Worm (Caenorhabditis elegans) whole organism, midembryonic: Measurements from ENCODE around the gene C06E4.2.
A peak's percentile ranks its signal among the peaks of the same experiment; 100 is the strongest.

Experiments used
- T22C8.4 ChIP-seq: fragments of 200-800 bp; sonication (Bioruptor generic); IDR thresholded peaks from 2 replicates; pipeline ENCODE4 v1.3.6; 2022; ENCODE audit warnings: missing genetic modification characterization, missing compliant biosample characterization
- cog-1 ChIP-seq: sonication (generic microtip); optimal IDR thresholded peaks from 2 replicates; lab custom pipeline; 2016; ENCODE audit warnings: missing genetic modification characterization, missing compliant biosample characterization
- flt-1 ChIP-seq: fragments of 200-800 bp; sonication (Bioruptor generic); IDR thresholded peaks from 2 replicates; pipeline ENCODE4 v1.3.6; 2022; ENCODE audit warnings: missing genetic modification characterization, missing compliant biosample characterization
- klf-2 ChIP-seq: fragments of 200-800 bp; sonication (Bioruptor generic); conservative IDR thresholded peaks from 2 replicates; pipeline ENCODE4 v1.3.6; 2022; ENCODE audit warnings: missing genetic modification reagents, missing genetic modification characterization, missing compliant biosample characterization
- med-1 ChIP-seq: sonication (generic microtip); optimal IDR thresholded peaks from 2 replicates; lab custom pipeline; 2017; ENCODE audit warnings: missing genetic modification characterization, mild to moderate bottlenecking, missing compliant biosample characterization, antibody characterized with exemption, missing genetic modification reagents; ENCODE audit not compliant: insufficient read depth
- ref-1 ChIP-seq: fragments of 200-800 bp; sonication (Bioruptor generic); conservative IDR thresholded peaks from 2 replicates; pipeline ENCODE4 v1.3.6; 2022; ENCODE audit warnings: missing genetic modification reagents, missing genetic modification characterization, missing compliant biosample characterization
- tab-1 ChIP-seq: fragments of 200-800 bp; sonication (Bioruptor generic); IDR thresholded peaks from 2 replicates; pipeline ENCODE4 v1.3.6; 2022; ENCODE audit warnings: missing genetic modification characterization, missing compliant biosample characterization
- ztf-23 ChIP-seq: fragments of 200-800 bp; sonication (Bioruptor generic); IDR thresholded peaks from 2 replicates; pipeline ENCODE4 v1.3.6; 2022; ENCODE audit warnings: missing genetic modification reagents, missing genetic modification characterization, missing compliant biosample characterization
- ztf-29 ChIP-seq: fragments of 200-800 bp; sonication (Bioruptor generic); IDR thresholded peaks from 2 replicates; pipeline ENCODE4 v1.3.6; 2022; ENCODE audit warnings: missing genetic modification reagents, missing genetic modification characterization, missing compliant biosample characterization

The C06E4.2 gene

DNA sequence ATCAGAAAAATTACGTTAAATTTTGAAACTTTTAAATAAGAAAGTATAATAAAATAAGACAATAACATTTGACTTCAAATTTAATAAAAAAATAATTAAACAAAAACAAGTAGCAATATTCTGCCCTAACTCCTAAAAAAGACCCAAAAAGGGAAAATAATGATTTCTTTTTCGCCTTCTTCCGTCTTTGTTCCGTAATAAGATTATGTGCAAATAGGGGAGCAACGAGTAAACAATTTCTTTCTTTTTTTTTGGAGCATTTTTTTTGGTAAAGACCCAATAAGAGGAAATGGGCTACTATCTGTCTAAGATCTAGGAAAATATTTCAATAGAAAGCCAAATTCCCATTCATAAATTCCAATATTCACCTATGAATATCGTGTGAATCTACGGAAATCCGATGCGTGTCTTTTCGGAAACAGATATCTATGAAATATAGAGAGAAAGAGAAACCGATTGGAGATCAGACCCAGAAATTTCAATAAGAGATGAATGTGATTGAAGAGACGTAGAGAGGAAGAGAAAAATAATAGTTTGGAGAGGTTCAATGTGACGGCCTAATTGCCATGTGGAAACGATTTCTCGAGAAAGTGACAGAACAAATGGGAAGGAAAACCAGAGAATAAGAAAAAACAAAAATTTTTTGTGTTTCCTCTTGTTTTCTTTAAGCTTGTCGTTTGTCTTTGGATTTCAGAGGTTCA is 41.2 kb downstream of the C06E4.2 start:
- no peak for TF ChIP-seq med-1 (GFP tag; lab: Kevin White, UChicago)
- TF ChIP-seq ztf-29 (GFP tag; lab: Robert Waterston, UW) = no peak
- no peak for TF ChIP-seq klf-2
- no peak for TF ChIP-seq T22C8.4
- TF ChIP-seq cog-1 (tag; lab: Kevin White, UChicago) = no peak
- no peak for TF ChIP-seq ref-1 (GFP tag; lab: Robert Waterston, UW)
- TF ChIP-seq tab-1 = no peak
- TF ChIP-seq ztf-23 (GFP tag; lab: Robert Waterston, UW) = no peak
- no peak for TF ChIP-seq flt-1 (GFP tag; lab: Robert Waterston, UW)

DNA sequence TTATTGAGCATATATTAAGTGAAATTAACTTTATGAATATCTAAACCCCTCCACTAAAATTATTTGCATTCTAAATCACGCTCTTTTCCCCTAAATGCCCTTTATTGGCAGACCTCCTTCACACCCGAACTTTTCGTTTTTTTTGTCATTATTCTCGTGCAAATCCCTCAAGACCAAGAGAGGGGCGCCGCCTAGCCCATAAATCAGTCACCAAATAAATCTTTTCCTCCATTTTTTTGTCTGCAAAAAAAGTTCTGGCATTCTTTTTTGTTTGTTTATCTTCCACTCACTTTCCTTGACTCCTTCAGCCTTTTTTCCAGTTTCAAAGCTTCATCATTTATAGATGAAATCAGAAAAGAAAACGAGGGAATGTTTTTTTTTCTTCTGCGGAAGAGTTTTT is 42.1 kb downstream of the C06E4.2 start:
- no peak for TF ChIP-seq ref-1 (GFP tag; lab: Robert Waterston, UW)
- no peak for TF ChIP-seq ztf-29 (GFP tag; lab: Robert Waterston, UW)
- TF ChIP-seq cog-1 (tag; lab: Kevin White, UChicago) = no peak
- no peak for TF ChIP-seq tab-1
- no peak for TF ChIP-seq klf-2
- no peak for TF ChIP-seq flt-1 (GFP tag; lab: Robert Waterston, UW)
- TF ChIP-seq T22C8.4 = no peak
- no peak for TF ChIP-seq ztf-23 (GFP tag; lab: Robert Waterston, UW)
- TF ChIP-seq med-1 (GFP tag; lab: Kevin White, UChicago) = no peak

ce11 chrIV:7319931-7320435 is 43.2 kb downstream of the C06E4.2 start:
- 0 out of 2 replicates have a peak, but pooled peaks have one; percentile 47 for TF ChIP-seq ztf-23 (GFP tag; lab: Robert Waterston, UW)
- peak; percentile 35; the same call in 1 of the 2 replicates for TF ChIP-seq ztf-29 (GFP tag; lab: Robert Waterston, UW)
- TF ChIP-seq cog-1 (tag; lab: Kevin White, UChicago) = peak; percentile 68
- no peak for TF ChIP-seq klf-2
- 0 out of 2 replicates have a peak, but pooled peaks have one; percentile 29 for TF ChIP-seq flt-1 (GFP tag; lab: Robert Waterston, UW)

- TF ChIP-seq tab-1 (no peak), cog-1 (tag; lab: Kevin White, UChicago) (no peak), klf-2 (no peak)
Observed at ce11 chrIV:7320688-7321087, 43.9 kb downstream of the C06E4.2 start.

ce11 chrIV:7323904-7324303 is 47.1 kb downstream of the C06E4.2 start:
- TF ChIP-seq ref-1 (GFP tag; lab: Robert Waterston, UW) (no peak), flt-1 (GFP tag; lab: Robert Waterston, UW) (no peak), med-1 (GFP tag; lab: Kevin White, UChicago) (no peak), T22C8.4 (no peak), tab-1 (no peak), klf-2 (no peak), ztf-29 (GFP tag; lab: Robert Waterston, UW) (no peak), ztf-23 (GFP tag; lab: Robert Waterston, UW) (no peak), cog-1 (tag; lab: Kevin White, UChicago) (no peak)

ce11 chrIV:7324913-7325312 is 48.2 kb downstream of the C06E4.2 start:
- TF ChIP-seq ref-1 (GFP tag; lab: Robert Waterston, UW) (no peak), flt-1 (GFP tag; lab: Robert Waterston, UW) (no peak), ztf-29 (GFP tag; lab: Robert Waterston, UW) (no peak), cog-1 (tag; lab: Kevin White, UChicago) (no peak), ztf-23 (GFP tag; lab: Robert Waterston, UW) (no peak), klf-2 (no peak), tab-1 (no peak), med-1 (GFP tag; lab: Kevin White, UChicago) (no peak), T22C8.4 (no peak)

DNA sequence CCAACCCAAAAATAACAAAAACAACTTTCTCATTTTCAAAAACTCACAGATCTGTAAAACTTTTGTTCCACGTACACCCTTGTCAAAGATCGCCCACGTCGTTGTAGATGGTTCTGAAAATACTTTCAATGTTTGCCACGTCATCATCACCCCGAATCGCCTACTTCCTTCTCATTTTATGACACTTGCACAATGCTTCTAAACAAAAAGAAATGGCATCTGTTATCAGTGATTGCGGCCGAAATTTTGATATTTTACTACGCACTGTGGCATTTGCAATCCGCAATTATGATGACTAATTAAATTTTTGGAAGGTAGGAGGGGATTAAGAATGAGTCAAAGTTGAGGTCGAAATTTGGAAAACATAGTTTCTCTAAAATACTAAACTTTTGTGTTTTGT is 48.9 kb downstream of the C06E4.2 start:
- TF ChIP-seq cog-1 (tag; lab: Kevin White, UChicago) (no peak), klf-2 (no peak), ztf-29 (GFP tag; lab: Robert Waterston, UW) (no peak), T22C8.4 (no peak), flt-1 (GFP tag; lab: Robert Waterston, UW) (no peak), tab-1 (no peak), ztf-23 (GFP tag; lab: Robert Waterston, UW) (no peak), med-1 (GFP tag; lab: Kevin White, UChicago) (no peak), ref-1 (GFP tag; lab: Robert Waterston, UW) (no peak)

DNA sequence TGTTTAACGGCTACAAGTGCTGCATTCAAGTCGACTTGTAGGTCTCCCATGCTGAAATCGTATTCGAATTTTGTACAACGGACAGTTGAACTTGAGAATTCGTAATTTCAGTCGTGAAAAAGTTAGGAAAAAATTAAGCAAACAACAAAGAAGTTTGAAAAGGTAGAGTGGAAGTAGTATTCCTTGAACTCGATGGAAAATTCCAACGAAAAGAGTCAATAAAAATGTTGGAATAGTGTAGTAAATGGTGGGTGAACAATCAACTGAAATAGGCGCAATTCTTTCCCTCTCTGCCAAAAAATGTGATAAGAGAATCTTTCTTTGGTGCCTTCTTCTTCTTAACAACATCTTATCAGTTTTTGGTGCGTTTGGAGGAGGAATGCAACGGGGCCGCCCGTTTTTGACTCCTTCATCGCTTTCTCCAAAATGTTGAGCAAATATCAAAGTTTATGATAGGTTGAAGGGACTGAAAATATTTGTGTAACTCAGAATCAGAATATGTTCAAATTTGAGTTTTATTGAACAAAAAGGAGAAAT is 49.9 kb downstream of the C06E4.2 start, which contains the start of gene ifo-1:
Gene ifo-1, minus strand, starts transcription at position 51 of the 537 bp plus-strand sequence.
- TF ChIP-seq tab-1 (no peak), cog-1 (tag; lab: Kevin White, UChicago) (no peak), klf-2 (no peak), ztf-29 (GFP tag; lab: Robert Waterston, UW) (no peak), ztf-23 (GFP tag; lab: Robert Waterston, UW) (no peak), ref-1 (GFP tag; lab: Robert Waterston, UW) (no peak), T22C8.4 (no peak), flt-1 (GFP tag; lab: Robert Waterston, UW) (no peak), med-1 (GFP tag; lab: Kevin White, UChicago) (no peak)

- TF ChIP-seq cog-1 (tag; lab: Kevin White, UChicago) = no peak
- TF ChIP-seq ref-1 (GFP tag; lab: Robert Waterston, UW) = no peak
- TF ChIP-seq med-1 (GFP tag; lab: Kevin White, UChicago) = no peak
- no peak for TF ChIP-seq T22C8.4
- TF ChIP-seq tab-1 = no peak
- no peak for TF ChIP-seq klf-2
- TF ChIP-seq ztf-23 (GFP tag; lab: Robert Waterston, UW) = no peak
- TF ChIP-seq flt-1 (GFP tag; lab: Robert Waterston, UW) = no peak
- no peak for TF ChIP-seq ztf-29 (GFP tag; lab: Robert Waterston, UW)
Observed at ce11 chrIV:7328918-7329317, 52.2 kb downstream of the C06E4.2 start, which contains the start of gene sqst-2. sqst-2 (minus strand) TSS chrIV:7328975.
